Worm (Caenorhabditis elegans) whole organism, L2 larva: ENCODE results near the gene nspe-6.
A peak's percentile ranks its signal among the peaks of the same experiment; 100 is the strongest.

Experiments used
- C34F6.9 ChIP-seq: fragments of 150-350 bp; optimal IDR thresholded peaks from 2 replicates; lab custom pipeline; 2014; ENCODE audit warnings: missing biosample characterization, missing genetic modification characterization
- F13H6.1 ChIP-seq: sonication (generic microtip); optimal IDR thresholded peaks from 2 replicates; lab custom pipeline; 2016; ENCODE audit warnings: missing genetic modification characterization, missing compliant biosample characterization
- R02D3.7 ChIP-seq: fragments of 150-350 bp; optimal IDR thresholded peaks from 2 replicates; lab custom pipeline; 2014; ENCODE audit warnings: missing biosample characterization, missing genetic modification characterization
- ZK546.5 ChIP-seq: sonication (generic microtip); optimal IDR thresholded peaks from 2 replicates; lab custom pipeline; 2017; ENCODE audit warnings: missing biosample characterization, missing genetic modification characterization
- alr-1 ChIP-seq: fragments of 150-350 bp; optimal IDR thresholded peaks from 2 replicates; lab custom pipeline; 2014; ENCODE audit warnings: missing biosample characterization, missing genetic modification characterization
- aly-2 ChIP-seq: fragments of 150-350 bp; optimal IDR thresholded peaks from 2 replicates; lab custom pipeline; 2014; ENCODE audit warnings: missing biosample characterization, missing genetic modification characterization
- ceh-16 ChIP-seq: fragments of 150-350 bp; optimal IDR thresholded peaks from 2 replicates; lab custom pipeline; 2014; ENCODE audit warnings: missing biosample characterization, missing genetic modification characterization
- ceh-82 ChIP-seq: fragments of 150-350 bp; optimal IDR thresholded peaks from 2 replicates; lab custom pipeline; 2014; ENCODE audit warnings: missing biosample characterization, missing genetic modification characterization
- crh-2 ChIP-seq: sonication (generic microtip); optimal IDR thresholded peaks from 2 replicates; lab custom pipeline; 2017; ENCODE audit warnings: missing biosample characterization, missing genetic modification characterization
- dmd-4 ChIP-seq: sonication (generic microtip); optimal IDR thresholded peaks from 2 replicates; lab custom pipeline; 2017; ENCODE audit warnings: missing biosample characterization, missing genetic modification characterization
- elt-1 ChIP-seq: fragments of 150-350 bp; optimal IDR thresholded peaks from 2 replicates; lab custom pipeline; 2014; ENCODE audit warnings: missing biosample characterization, missing genetic modification characterization
- fos-1 ChIP-seq: fragments of 150-350 bp; optimal IDR thresholded peaks from 2 replicates; lab custom pipeline; 2014; ENCODE audit warnings: missing biosample characterization, missing genetic modification characterization
- gmeb-1 ChIP-seq: fragments of 150-350 bp; optimal IDR thresholded peaks from 2 replicates; lab custom pipeline; 2014; ENCODE audit warnings: missing biosample characterization, missing genetic modification characterization
- lin-11 ChIP-seq: fragments of 150-350 bp; sonication (generic microtip); optimal IDR thresholded peaks from 2 replicates; lab custom pipeline; 2014; ENCODE audit warnings: missing biosample characterization, missing genetic modification characterization, inconsistent platforms, mixed read lengths
- lin-13 ChIP-seq: fragments of 150-350 bp; optimal IDR thresholded peaks from 2 replicates; lab custom pipeline; 2014; ENCODE audit warnings: missing biosample characterization, missing genetic modification reagents, missing genetic modification characterization
- lin-39 ChIP-seq: fragments of 150-350 bp; optimal IDR thresholded peaks from 2 replicates; lab custom pipeline; 2014; ENCODE audit warnings: missing biosample characterization, missing genetic modification reagents, missing genetic modification characterization
- lsy-2 ChIP-seq, 2 experiments: fragments of 150-350 bp in 1 of 2; sonication (generic microtip) in 1 of 2; optimal IDR thresholded peaks; 2 replicates each; lab custom pipeline; 2014 to 2017; ENCODE audit warnings: missing biosample characterization in 2 of 2, missing genetic modification characterization in 2 of 2
- mab-5 ChIP-seq: fragments of 150-350 bp; optimal IDR thresholded peaks from 2 replicates; lab custom pipeline; 2014; ENCODE audit warnings: missing biosample characterization, missing genetic modification characterization
- nhr-10 ChIP-seq: sonication (generic microtip); optimal IDR thresholded peaks from 2 replicates; lab custom pipeline; 2017; ENCODE audit warnings: missing biosample characterization, missing genetic modification characterization
- nhr-11 ChIP-seq: fragments of 150-350 bp; optimal IDR thresholded peaks from 2 replicates; lab custom pipeline; 2014; ENCODE audit warnings: missing biosample characterization, missing genetic modification characterization
- nhr-12 ChIP-seq: fragments of 150-350 bp; optimal IDR thresholded peaks from 2 replicates; lab custom pipeline; 2014; ENCODE audit warnings: missing biosample characterization, missing genetic modification characterization
- nhr-21 ChIP-seq: fragments of 150-350 bp; optimal IDR thresholded peaks from 2 replicates; lab custom pipeline; 2014; ENCODE audit warnings: missing biosample characterization, missing genetic modification characterization
- nhr-23 ChIP-seq: fragments of 150-350 bp; optimal IDR thresholded peaks from 2 replicates; lab custom pipeline; 2014; ENCODE audit warnings: missing biosample characterization, missing genetic modification reagents, missing genetic modification characterization
- nhr-237 ChIP-seq: fragments of 150-350 bp; optimal IDR thresholded peaks from 2 replicates; lab custom pipeline; 2014; ENCODE audit warnings: missing biosample characterization, missing genetic modification characterization
- nhr-25 ChIP-seq: fragments of 150-350 bp; sonication (generic microtip); optimal IDR thresholded peaks from 3 replicates; lab custom pipeline; 2014; ENCODE audit warnings: missing biosample characterization, missing genetic modification characterization
- nhr-6 ChIP-seq: fragments of 150-350 bp; optimal IDR thresholded peaks from 2 replicates; lab custom pipeline; 2014; ENCODE audit warnings: missing biosample characterization, missing genetic modification characterization
- sem-4 ChIP-seq: fragments of 150-350 bp; optimal IDR thresholded peaks from 2 replicates; lab custom pipeline; 2014; ENCODE audit warnings: missing biosample characterization, missing genetic modification reagents, missing genetic modification characterization
- sma-3 ChIP-seq: sonication (generic microtip); optimal IDR thresholded peaks from 2 replicates; lab custom pipeline; 2016; ENCODE audit warnings: missing genetic modification reagents, missing genetic modification characterization, missing compliant biosample characterization
- sma-9 ChIP-seq, 2 experiments: fragments of 150-350 bp in 1 of 2; sonication (generic microtip) in 1 of 2; optimal IDR thresholded peaks; 2 replicates each; lab custom pipeline; 2014 to 2016; ENCODE audit warnings: missing genetic modification characterization in 2 of 2, mild to moderate bottlenecking in 1 of 2, missing biosample characterization in 1 of 2, missing compliant biosample characterization in 1 of 2, missing genetic modification reagents in 1 of 2, moderate library complexity in 1 of 2
- snpc-4 ChIP-seq: fragments of 150-350 bp; optimal IDR thresholded peaks from 2 replicates; lab custom pipeline; 2014; ENCODE audit warnings: missing biosample characterization, missing genetic modification characterization
- unc-39 ChIP-seq: fragments of 150-350 bp; optimal IDR thresholded peaks from 2 replicates; lab custom pipeline; 2014; ENCODE audit warnings: missing biosample characterization, missing genetic modification characterization
- unc-62 ChIP-seq: fragments of 150-350 bp; optimal IDR thresholded peaks from 2 replicates; lab custom pipeline; 2014; ENCODE audit warnings: missing biosample characterization, missing genetic modification reagents, missing genetic modification characterization
- ztf-1 ChIP-seq: fragments of 200-800 bp; sonication (Bioruptor generic); conservative IDR thresholded peaks from 2 replicates; pipeline ENCODE4 v1.3.6; 2022; ENCODE audit warnings: missing genetic modification characterization, missing compliant biosample characterization
- ztf-4 ChIP-seq: fragments of 150-350 bp; optimal IDR thresholded peaks from 2 replicates; lab custom pipeline; 2014; ENCODE audit warnings: missing biosample characterization, missing genetic modification characterization

nspe-6 gene

ce11 chrII:12634749-12635318 lies 18.9 kb upstream of the nspe-6 start, which contains the start of gene Y38E10A.17:
Gene Y38E10A.17 (minus strand): TSS chrII:12634799.
- TF ChIP-seq sma-9 (GFP tag; optimal IDR thresholded peaks at IDR 0.05; lab: Kevin White, UChicago): peak; percentile 44
- TF ChIP-seq sma-9 (tag; optimal IDR thresholded peaks at IDR 0.05; lab: Kevin White, UChicago): no peak
- TF ChIP-seq nhr-25 (tag; lab: Kevin White, UChicago): no peak
- TF ChIP-seq, all 48 proteins: peak for 1

DNA sequence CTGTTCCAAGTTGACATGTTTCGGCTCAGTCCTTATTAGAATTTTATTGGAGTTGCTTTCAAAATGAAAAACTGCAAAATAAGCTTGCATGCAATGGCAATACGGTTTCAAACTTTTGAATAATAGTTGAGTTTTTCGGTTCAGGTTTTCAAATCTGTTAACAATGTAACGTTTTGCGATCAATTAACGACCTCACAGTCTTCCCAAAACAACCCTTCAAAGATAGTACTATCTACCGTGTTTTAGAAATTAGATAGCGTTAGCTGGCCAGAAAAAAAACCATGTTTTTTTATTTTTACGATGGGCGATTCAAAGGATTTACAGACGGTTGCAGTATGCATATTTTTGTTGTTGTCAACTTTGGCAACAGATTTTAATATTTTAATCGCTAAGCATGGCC lies 14.9 kb upstream of the nspe-6 start, which contains the start of gene Y38E10A.34:
Gene Y38E10A.34 (plus strand): TSS at position 301 of the 400 bp plus-strand sequence.
- no peak for TF ChIP-seq ZK546.5 (tag; lab: Kevin White, UChicago)
- no peak for TF ChIP-seq gmeb-1 (tag; lab: Kevin White, UChicago)
- no peak for TF ChIP-seq ceh-16 (tag; lab: Kevin White, UChicago)
- no peak for TF ChIP-seq nhr-23
- TF ChIP-seq ztf-4 (tag; lab: Kevin White, UChicago): no peak
- TF ChIP-seq unc-39 (tag; lab: Kevin White, UChicago): no peak
- no peak for TF ChIP-seq ztf-1
- no peak for TF ChIP-seq dmd-4 (tag; lab: Kevin White, UChicago)
- TF ChIP-seq nhr-25 (tag; lab: Kevin White, UChicago): no peak
- no peak for TF ChIP-seq snpc-4 (tag; lab: Kevin White, UChicago)
- no peak for TF ChIP-seq mab-5 (tag; lab: Kevin White, UChicago)
- no peak for TF ChIP-seq nhr-21

ce11 chrII:12629387-12629786 lies 13.4 kb upstream of the nspe-6 start, which contains the start of gene Y38E10A.28:
Gene Y38E10A.28 (plus strand): TSS chrII:12629687.
- TF ChIP-seq nhr-10 (tag; lab: Kevin White, UChicago): no peak
- no peak for TF ChIP-seq elt-1 (tag; lab: Kevin White, UChicago)
- no peak for TF ChIP-seq fos-1 (tag; lab: Kevin White, UChicago)
- no peak for TF ChIP-seq sma-9 (GFP tag; optimal IDR thresholded peaks at IDR 0.05; lab: Kevin White, UChicago)
- TF ChIP-seq sma-9 (tag; optimal IDR thresholded peaks at IDR 0.05; lab: Kevin White, UChicago): no peak
- no peak for TF ChIP-seq nhr-23
- no peak for TF ChIP-seq nhr-6 (tag; lab: Kevin White, UChicago)
- TF ChIP-seq R02D3.7 (tag; lab: Kevin White, UChicago): no peak
- no peak for TF ChIP-seq sma-3
- TF ChIP-seq crh-2 (tag; lab: Kevin White, UChicago): no peak
- no peak for TF ChIP-seq ZK546.5 (tag; lab: Kevin White, UChicago)
- TF ChIP-seq dmd-4 (tag; lab: Kevin White, UChicago): no peak
- TF ChIP-seq lin-11: no peak
- TF ChIP-seq nhr-21: no peak
- TF ChIP-seq nhr-11: no peak
- TF ChIP-seq alr-1 (tag; lab: Kevin White, UChicago): no peak
- TF ChIP-seq ztf-1: no peak
- no peak for TF ChIP-seq lsy-2 (tag; optimal IDR thresholded peaks at IDR 0.05; lab: Kevin White, UChicago)
- no peak for TF ChIP-seq lin-13
- no peak for TF ChIP-seq sem-4
- TF ChIP-seq nhr-237: no peak

DNA sequence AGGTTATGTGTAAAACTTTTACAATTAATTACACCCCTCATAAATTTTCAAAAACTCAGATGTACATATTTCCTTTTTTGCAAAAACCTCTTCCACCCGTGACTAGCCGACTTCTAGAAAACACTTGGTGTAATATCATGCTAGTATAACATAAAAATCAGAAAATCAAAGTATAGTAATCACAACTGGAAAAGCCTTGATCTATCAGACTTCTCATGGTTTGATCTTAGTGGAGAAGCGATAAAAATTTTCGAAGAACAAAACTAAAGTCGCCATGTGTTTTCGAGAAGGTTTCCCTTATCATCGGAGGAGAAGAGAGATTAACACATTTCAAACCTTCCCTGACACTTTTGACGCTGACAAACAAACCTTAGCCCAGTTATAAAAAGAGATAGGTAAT lies 12.6 kb upstream of the nspe-6 start, which contains the start of gene nspe-5:
Gene nspe-5 (plus strand): TSS at position 301 of the 400 bp plus-strand sequence.
- TF ChIP-seq unc-62 (GFP tag; lab: Kevin White, UChicago): no peak
- no peak for TF ChIP-seq ceh-82 (tag; lab: Kevin White, UChicago)
- TF ChIP-seq nhr-21: no peak
- TF ChIP-seq nhr-10 (tag; lab: Kevin White, UChicago): no peak
- no peak for TF ChIP-seq aly-2 (tag; lab: Kevin White, UChicago)
- no peak for TF ChIP-seq snpc-4 (tag; lab: Kevin White, UChicago)
- TF ChIP-seq lin-39 (tag; lab: Kevin White, UChicago): no peak
- no peak for TF ChIP-seq nhr-12 (tag; lab: Kevin White, UChicago)
- no peak for TF ChIP-seq lin-13
- TF ChIP-seq alr-1 (tag; lab: Kevin White, UChicago): no peak
- TF ChIP-seq nhr-25 (tag; lab: Kevin White, UChicago): peak; percentile 71
- TF ChIP-seq dmd-4 (tag; lab: Kevin White, UChicago): no peak
- peak; percentile 37 for TF ChIP-seq sma-9 (GFP tag; optimal IDR thresholded peaks at IDR 0.05; lab: Kevin White, UChicago)
- TF ChIP-seq sma-9 (tag; optimal IDR thresholded peaks at IDR 0.05; lab: Kevin White, UChicago): no peak
- no peak for TF ChIP-seq C34F6.9 (tag; lab: Kevin White, UChicago)
- no peak for TF ChIP-seq nhr-6 (tag; lab: Kevin White, UChicago)
- TF ChIP-seq F13H6.1 (tag; lab: Kevin White, UChicago): no peak
- no peak for TF ChIP-seq nhr-23
- no peak for TF ChIP-seq R02D3.7 (tag; lab: Kevin White, UChicago)
